Fruit fly (Drosophila melanogaster): ENCODE results near the gene Vps29.

- TF ChIP-seq EcR (GFP tag; optimal IDR thresholded peaks at IDR 0.05) (no peak), pan (optimal IDR thresholded peaks at IDR 0.05) (no peak), CG8478 (optimal IDR thresholded peaks at IDR 0.05) (no peak), Dll (optimal IDR thresholded peaks at IDR 0.05) (no peak), psq (optimal IDR thresholded peaks at IDR 0.05) (no peak)
These were observed 27.3 kb upstream of the Vps29 start for dm6 chr2L:1123078-1123818.
